Worm (Caenorhabditis elegans) whole organism, L3 larva: ENCODE measurements around the gene F08D12.7.

Source experiments
- ZK546.5 ChIP-seq: sonication (generic microtip); optimal IDR thresholded peaks from 2 replicates; lab custom pipeline; 2017; ENCODE audit warnings: missing biosample characterization, missing genetic modification characterization
- elt-1 ChIP-seq: fragments of 150-350 bp; optimal IDR thresholded peaks from 2 replicates; lab custom pipeline; 2014; ENCODE audit warnings: missing biosample characterization, missing genetic modification characterization
- fkh-10 ChIP-seq: sonication (generic microtip); optimal IDR thresholded peaks from 2 replicates; lab custom pipeline; 2017; ENCODE audit warnings: missing biosample characterization, missing genetic modification reagents, missing genetic modification characterization
- mdl-1 ChIP-seq: fragments of 150-350 bp; optimal IDR thresholded peaks from 2 replicates; lab custom pipeline; 2014; ENCODE audit warnings: missing biosample characterization, missing genetic modification characterization
- mml-1 ChIP-seq: fragments of 150-350 bp; sonication (generic microtip); optimal IDR thresholded peaks from 3 replicates; lab custom pipeline; 2014; ENCODE audit warnings: missing biosample characterization, missing genetic modification characterization
- nhr-11 ChIP-seq: fragments of 150-350 bp; optimal IDR thresholded peaks from 2 replicates; lab custom pipeline; 2014; ENCODE audit warnings: missing biosample characterization, missing genetic modification characterization
- nhr-12 ChIP-seq: fragments of 150-350 bp; optimal IDR thresholded peaks from 2 replicates; lab custom pipeline; 2014; ENCODE audit warnings: missing biosample characterization, missing genetic modification characterization
- nhr-23 ChIP-seq: fragments of 150-350 bp; optimal IDR thresholded peaks from 2 replicates; lab custom pipeline; 2014; ENCODE audit warnings: missing biosample characterization, missing genetic modification reagents, missing genetic modification characterization
- nhr-28 ChIP-seq: fragments of 150-350 bp; optimal IDR thresholded peaks from 2 replicates; lab custom pipeline; 2014; ENCODE audit warnings: missing biosample characterization, missing genetic modification characterization

ce11 chrII:2721992-2722391 lies 46.9 kb downstream of the F08D12.7 start:
- TF ChIP-seq ZK546.5 (tag; lab: Kevin White, UChicago) = no peak
- TF ChIP-seq fkh-10 (GFP tag; lab: Kevin White, UChicago) = no peak
- no peak for TF ChIP-seq elt-1 (tag; lab: Kevin White, UChicago)
- no peak for TF ChIP-seq mdl-1 (tag; lab: Kevin White, UChicago)
- TF ChIP-seq nhr-23 (tag; lab: Kevin White, UChicago) = no peak
- TF ChIP-seq mml-1 = no peak
- TF ChIP-seq nhr-28 (tag; lab: Kevin White, UChicago) = no peak
- no peak for TF ChIP-seq nhr-11 (tag; lab: Kevin White, UChicago)
- no peak for TF ChIP-seq nhr-12
